Worm (Caenorhabditis elegans): ENCODE measurements around the gene Y57G11A.5.

DNA sequence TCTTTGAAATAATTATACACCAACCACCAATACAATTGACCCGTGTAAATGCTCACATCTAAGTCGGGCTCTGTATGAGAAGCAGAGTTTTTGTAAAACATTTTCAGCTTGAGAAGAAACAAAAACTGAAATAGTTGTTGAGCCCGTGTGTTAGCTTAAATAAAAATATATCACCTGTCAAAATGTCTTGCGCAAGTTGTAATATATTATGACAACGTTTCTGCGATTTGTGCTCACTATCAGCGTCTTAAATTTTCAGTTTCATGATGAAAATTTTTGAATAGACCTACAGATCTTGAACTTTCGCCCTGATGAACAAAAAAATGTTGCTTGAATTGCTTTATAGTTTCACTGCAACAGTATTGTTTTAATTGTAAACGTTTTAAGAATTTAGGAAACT, 22.7 kb upstream of the Y57G11A.5 start, which contains the start of gene T27E7.4:
- no peak for TF ChIP-seq him-1 (tag; optimal IDR thresholded peaks at IDR 0.05)
- TF ChIP-seq dao-5 (tag; optimal IDR thresholded peaks at IDR 0.05): no peak

Measured in whole organism, L4/young adult.